Worm (Caenorhabditis elegans) whole organism, early embryonic: ENCODE data around the gene ifet-1.

ENCODE experiments used
- ceh-13 ChIP-seq: fragments of 200-800 bp; sonication (Bioruptor generic); optimal IDR thresholded peaks from 2 replicates; lab custom pipeline; 2018; ENCODE audit warnings: mild to moderate bottlenecking, missing genetic modification characterization, missing compliant biosample characterization
- ets-7 ChIP-seq: sonication (generic microtip); optimal IDR thresholded peaks from 2 replicates; lab custom pipeline; 2016; ENCODE audit warnings: missing genotype, missing genetic modification characterization, missing compliant biosample characterization
- hmg-4 ChIP-seq: fragments of 200-800 bp; sonication (Bioruptor generic); optimal IDR thresholded peaks from 2 replicates; lab custom pipeline; 2018; ENCODE audit warnings: mild to moderate bottlenecking, missing genetic modification characterization, missing compliant biosample characterization
- pes-1 ChIP-seq: fragments of 200-800 bp; sonication (Bioruptor generic); IDR thresholded peaks from 2 replicates; pipeline ENCODE4 v1.3.6; 2022; ENCODE audit warnings: missing genetic modification reagents, missing genetic modification characterization, missing compliant biosample characterization
- tbx-11 ChIP-seq: fragments of 200-800 bp; sonication (Bioruptor generic); IDR thresholded peaks from 2 replicates; pipeline ENCODE4 v1.3.6; 2022; ENCODE audit warnings: missing genetic modification characterization, missing compliant biosample characterization

ce11 chrIII:4461337-4461736 lies 13.6 kb downstream of the ifet-1 start:
- TF ChIP-seq pes-1 (no peak), ceh-13 (GFP tag; lab: Kevin White, UChicago) (no peak), ets-7 (tag; lab: Kevin White, UChicago) (no peak), hmg-4 (no peak), tbx-11 (GFP tag; lab: Robert Waterston, UW) (no peak)
